Fruit fly (Drosophila melanogaster) whole organism: Measurements from ENCODE around the gene CG45081.

Source experiments
- CG8478 ChIP-seq: fragments of >200 bp; optimal IDR thresholded peaks from 2 replicates; lab custom pipeline; 2018; ENCODE audit warnings: inconsistent platforms
- Dll ChIP-seq: fragments of >200 bp; optimal IDR thresholded peaks from 2 replicates; lab custom pipeline; 2017
- pan ChIP-seq: fragments of >200 bp; optimal IDR thresholded peaks from 2 replicates; lab custom pipeline; 2017
- psq ChIP-seq: fragments of >200 bp; optimal IDR thresholded peaks from 2 replicates; lab custom pipeline; 2017
- usp ChIP-seq: fragments of >200 bp; optimal IDR thresholded peaks from 2 replicates; lab custom pipeline; 2017; ENCODE audit warnings: missing biosample characterization, missing genetic modification characterization, mixed read lengths

- no peak for TF ChIP-seq Dll (lab: Kevin White, UChicago)
- no peak for TF ChIP-seq psq (lab: Kevin White, UChicago)
- no peak for TF ChIP-seq CG8478 (lab: Kevin White, UChicago)
- no peak for TF ChIP-seq pan (lab: Kevin White, UChicago)
- no peak for TF ChIP-seq usp
Measured at dm6 chr3L:19289411-19289810, 23.6 kb downstream of the CG45081 start.
